Worm (Caenorhabditis elegans) whole organism, L2 larva: Measurements from ENCODE around the gene sqv-1.
"Not testable (repeated sequence)": the region's sequence is repeated elsewhere in the genome, so short reads cannot be mapped to it uniquely, and the experiment has no call there.

Experiments used
- C34F6.9 ChIP-seq: fragments of 150-350 bp; optimal IDR thresholded peaks from 2 replicates; lab custom pipeline; 2014; ENCODE audit warnings: missing biosample characterization, missing genetic modification characterization
- F13H6.1 ChIP-seq: sonication (generic microtip); optimal IDR thresholded peaks from 2 replicates; lab custom pipeline; 2016; ENCODE audit warnings: missing genetic modification characterization, missing compliant biosample characterization
- R02D3.7 ChIP-seq: fragments of 150-350 bp; optimal IDR thresholded peaks from 2 replicates; lab custom pipeline; 2014; ENCODE audit warnings: missing biosample characterization, missing genetic modification characterization
- Y55F3AM.14 ChIP-seq: fragments of 200-800 bp; sonication (Bioruptor generic); optimal IDR thresholded peaks from 2 replicates; lab custom pipeline; 2018; ENCODE audit warnings: mild to moderate bottlenecking, missing genetic modification characterization, missing compliant biosample characterization
- ZK546.5 ChIP-seq: sonication (generic microtip); optimal IDR thresholded peaks from 2 replicates; lab custom pipeline; 2017; ENCODE audit warnings: missing biosample characterization, missing genetic modification characterization
- alr-1 ChIP-seq: fragments of 150-350 bp; optimal IDR thresholded peaks from 2 replicates; lab custom pipeline; 2014; ENCODE audit warnings: missing biosample characterization, missing genetic modification characterization
- blmp-1 ChIP-seq: sonication (generic microtip); optimal IDR thresholded peaks from 2 replicates; lab custom pipeline; 2017; ENCODE audit warnings: missing genetic modification characterization, mild to moderate bottlenecking, missing compliant biosample characterization, antibody characterized with exemption, moderate library complexity; ENCODE audit not compliant: insufficient read depth
- dmd-4 ChIP-seq: sonication (generic microtip); optimal IDR thresholded peaks from 2 replicates; lab custom pipeline; 2017; ENCODE audit warnings: missing biosample characterization, missing genetic modification characterization
- egl-27 ChIP-seq: sonication (generic microtip); optimal IDR thresholded peaks from 3 replicates; lab custom pipeline; 2017; ENCODE audit warnings: missing biosample characterization, missing genetic modification reagents, missing genetic modification characterization
- elt-1 ChIP-seq: fragments of 150-350 bp; optimal IDR thresholded peaks from 2 replicates; lab custom pipeline; 2014; ENCODE audit warnings: missing biosample characterization, missing genetic modification characterization
- fos-1 ChIP-seq: fragments of 150-350 bp; optimal IDR thresholded peaks from 2 replicates; lab custom pipeline; 2014; ENCODE audit warnings: missing biosample characterization, missing genetic modification characterization
- gmeb-1 ChIP-seq: fragments of 150-350 bp; optimal IDR thresholded peaks from 2 replicates; lab custom pipeline; 2014; ENCODE audit warnings: missing biosample characterization, missing genetic modification characterization
- lin-11 ChIP-seq: fragments of 150-350 bp; sonication (generic microtip); optimal IDR thresholded peaks from 2 replicates; lab custom pipeline; 2014; ENCODE audit warnings: missing biosample characterization, missing genetic modification characterization, inconsistent platforms, mixed read lengths
- lin-13 ChIP-seq: fragments of 150-350 bp; optimal IDR thresholded peaks from 2 replicates; lab custom pipeline; 2014; ENCODE audit warnings: missing biosample characterization, missing genetic modification reagents, missing genetic modification characterization
- lin-39 ChIP-seq: fragments of 150-350 bp; optimal IDR thresholded peaks from 2 replicates; lab custom pipeline; 2014; ENCODE audit warnings: missing biosample characterization, missing genetic modification reagents, missing genetic modification characterization
- mbf-1 ChIP-seq: sonication (generic microtip); optimal IDR thresholded peaks from 2 replicates; lab custom pipeline; 2017; ENCODE audit warnings: missing biosample characterization, missing genetic modification characterization
- mdl-1 ChIP-seq, 2 experiments: fragments of 150-350 bp in 1 of 2; sonication (generic microtip) in 1 of 2; optimal IDR thresholded peaks; 2 replicates each; lab custom pipeline; 2017; ENCODE audit warnings: missing biosample characterization in 2 of 2, missing genetic modification characterization in 2 of 2
- nhr-10 ChIP-seq: sonication (generic microtip); optimal IDR thresholded peaks from 2 replicates; lab custom pipeline; 2017; ENCODE audit warnings: missing biosample characterization, missing genetic modification characterization
- nhr-11 ChIP-seq: fragments of 150-350 bp; optimal IDR thresholded peaks from 2 replicates; lab custom pipeline; 2014; ENCODE audit warnings: missing biosample characterization, missing genetic modification characterization
- nhr-12 ChIP-seq: fragments of 150-350 bp; optimal IDR thresholded peaks from 2 replicates; lab custom pipeline; 2014; ENCODE audit warnings: missing biosample characterization, missing genetic modification characterization
- nhr-129 ChIP-seq: fragments of 150-350 bp; optimal IDR thresholded peaks from 2 replicates; lab custom pipeline; 2014; ENCODE audit warnings: missing biosample characterization, missing genetic modification characterization
- nhr-21 ChIP-seq: fragments of 150-350 bp; optimal IDR thresholded peaks from 2 replicates; lab custom pipeline; 2014; ENCODE audit warnings: missing biosample characterization, missing genetic modification characterization
- nhr-23 ChIP-seq: fragments of 150-350 bp; optimal IDR thresholded peaks from 2 replicates; lab custom pipeline; 2014; ENCODE audit warnings: missing biosample characterization, missing genetic modification reagents, missing genetic modification characterization
- nhr-6 ChIP-seq: fragments of 150-350 bp; optimal IDR thresholded peaks from 2 replicates; lab custom pipeline; 2014; ENCODE audit warnings: missing biosample characterization, missing genetic modification characterization
- nhr-77 ChIP-seq: fragments of 150-350 bp; optimal IDR thresholded peaks from 2 replicates; lab custom pipeline; 2014; ENCODE audit warnings: missing biosample characterization, missing genetic modification characterization
- peb-1 ChIP-seq: fragments of 150-350 bp; optimal IDR thresholded peaks from 2 replicates; lab custom pipeline; 2014; ENCODE audit warnings: missing biosample characterization, missing genetic modification characterization
- skn-1 ChIP-seq: sonication (generic microtip); optimal IDR thresholded peaks from 2 replicates; lab custom pipeline; 2017; ENCODE audit warnings: missing biosample characterization, missing genetic modification characterization
- sma-3 ChIP-seq: sonication (generic microtip); optimal IDR thresholded peaks from 2 replicates; lab custom pipeline; 2016; ENCODE audit warnings: missing genetic modification reagents, missing genetic modification characterization, missing compliant biosample characterization
- unc-39 ChIP-seq: fragments of 150-350 bp; optimal IDR thresholded peaks from 2 replicates; lab custom pipeline; 2014; ENCODE audit warnings: missing biosample characterization, missing genetic modification characterization
- unc-62 ChIP-seq: fragments of 150-350 bp; optimal IDR thresholded peaks from 2 replicates; lab custom pipeline; 2014; ENCODE audit warnings: missing biosample characterization, missing genetic modification reagents, missing genetic modification characterization
- zag-1 ChIP-seq: fragments of 150-350 bp; optimal IDR thresholded peaks from 2 replicates; lab custom pipeline; 2014; ENCODE audit warnings: missing biosample characterization, missing genetic modification characterization
- ztf-1 ChIP-seq: fragments of 200-800 bp; sonication (Bioruptor generic); conservative IDR thresholded peaks from 2 replicates; pipeline ENCODE4 v1.3.6; 2022; ENCODE audit warnings: missing genetic modification characterization, missing compliant biosample characterization
- ztf-11 ChIP-seq: sonication (generic microtip); optimal IDR thresholded peaks from 2 replicates; lab custom pipeline; 2017; ENCODE audit warnings: missing biosample characterization, missing genetic modification characterization

Gene sqv-1

ce11 chrIV:8384737-8385136, 23.8 kb downstream of the sqv-1 start:
- TF ChIP-seq nhr-23: no peak
- no peak for TF ChIP-seq peb-1
- no peak for TF ChIP-seq C34F6.9 (tag; lab: Kevin White, UChicago)
- no peak for TF ChIP-seq nhr-129 (tag; lab: Kevin White, UChicago)
- no peak for TF ChIP-seq Y55F3AM.14 (GFP tag; lab: Kevin White, UChicago)
- no peak for TF ChIP-seq mbf-1 (tag; lab: Kevin White, UChicago)
- no peak for TF ChIP-seq alr-1
- TF ChIP-seq nhr-10: no peak
- TF ChIP-seq sma-3 (GFP tag; lab: Kevin White, UChicago): no peak
- no peak for TF ChIP-seq dmd-4 (tag; lab: Kevin White, UChicago)
- no peak for TF ChIP-seq nhr-21 (tag; lab: Kevin White, UChicago)
- TF ChIP-seq gmeb-1 (tag; lab: Kevin White, UChicago): no peak
- no peak for TF ChIP-seq unc-39 (tag; lab: Kevin White, UChicago)
- no peak for TF ChIP-seq nhr-11 (tag; lab: Kevin White, UChicago)
- TF ChIP-seq lin-13 (GFP tag; lab: Kevin White, UChicago): no peak
- TF ChIP-seq nhr-77 (tag; lab: Kevin White, UChicago): no peak
- TF ChIP-seq elt-1 (tag; lab: Kevin White, UChicago): no peak

DNA sequence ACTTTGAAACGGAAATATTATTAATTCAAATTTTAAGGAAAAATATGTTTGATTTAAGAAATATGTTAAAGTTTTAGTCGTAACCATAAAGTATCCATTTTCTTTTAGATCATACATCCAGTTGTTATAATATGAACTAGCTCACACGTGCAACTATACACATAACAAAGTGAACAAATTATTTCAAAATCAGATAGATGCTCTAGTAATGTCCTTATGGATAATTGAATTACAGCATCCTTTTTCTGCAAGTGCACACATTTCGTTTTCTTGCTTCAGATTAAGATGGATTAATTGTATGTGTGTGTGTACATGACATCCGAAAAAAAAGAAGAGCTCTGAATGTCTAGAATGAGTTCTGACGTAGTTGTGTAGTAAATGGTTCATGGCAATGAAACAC, 24.7 kb downstream of the sqv-1 start:
- TF ChIP-seq lin-11: no peak
- TF ChIP-seq R02D3.7: no peak
- no peak for TF ChIP-seq skn-1 (tag; lab: Kevin White, UChicago)
- no peak for TF ChIP-seq elt-1 (tag; lab: Kevin White, UChicago)
- TF ChIP-seq egl-27 (tag; lab: Kevin White, UChicago): no peak
- TF ChIP-seq F13H6.1 (tag; lab: Kevin White, UChicago): no peak
- TF ChIP-seq mbf-1 (tag; lab: Kevin White, UChicago): no peak
- no peak for TF ChIP-seq lin-13 (GFP tag; lab: Kevin White, UChicago)
- no peak for TF ChIP-seq fos-1
- no peak for TF ChIP-seq nhr-12

DNA sequence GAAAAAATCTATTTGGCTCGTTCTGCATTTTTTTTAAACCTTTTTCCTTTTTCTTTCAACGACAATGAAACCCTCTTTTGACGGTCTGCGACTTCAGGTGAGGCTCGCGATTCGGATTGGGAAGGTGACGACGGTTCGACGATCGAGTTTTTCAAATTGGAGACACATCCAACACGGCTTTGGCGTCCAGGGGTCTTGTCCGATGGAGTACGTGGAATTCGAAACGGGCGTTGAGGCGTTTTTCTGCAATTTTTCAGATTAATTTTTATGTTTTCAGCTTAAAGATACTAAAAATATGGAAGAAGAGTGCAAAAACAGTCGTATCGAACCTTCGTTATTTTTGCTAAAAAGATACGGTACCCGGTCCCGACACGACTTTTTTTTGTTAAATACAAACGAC, 28.2 kb downstream of the sqv-1 start, which contains the start of gene D2096.10:
Gene D2096.10, minus strand, starts transcription at position 101 of the 400 bp plus-strand sequence.
- not testable (repeated sequence) for TF ChIP-seq lin-39, mbf-1, C34F6.9 (tag; lab: Kevin White, UChicago)
- TF ChIP-seq, all 48 proteins: peak for 0; not testable (repeated sequence) for 48

DNA sequence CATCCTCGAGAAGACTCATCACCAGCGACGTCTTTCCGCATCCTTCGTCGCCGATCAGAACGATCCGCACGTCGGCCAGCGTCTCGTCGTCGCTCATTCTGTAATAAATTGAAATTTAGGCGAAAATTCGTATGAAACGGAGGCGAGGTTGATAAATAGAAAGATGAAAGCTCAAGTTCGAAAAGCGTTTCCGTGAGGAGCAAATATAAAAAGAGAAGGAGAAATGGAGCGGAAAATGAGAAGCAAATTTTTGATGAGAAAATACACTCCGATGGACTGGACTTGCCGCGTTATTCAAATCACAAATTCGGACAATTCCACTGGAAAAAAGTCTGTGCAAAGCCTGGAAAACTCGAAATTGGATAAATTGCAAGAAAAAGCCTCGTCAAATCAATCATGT, 33.2 kb downstream of the sqv-1 start, which contains the start of gene D2096.11:
Gene D2096.11, minus strand, starts transcription at position 101 of the 400 bp plus-strand sequence.
- no peak for TF ChIP-seq gmeb-1 (tag; lab: Kevin White, UChicago)
- no peak for TF ChIP-seq mdl-1 (tag; optimal IDR thresholded peaks at IDR 0.05; lab: Kevin White, UChicago)
- no peak for TF ChIP-seq sma-3 (GFP tag; lab: Kevin White, UChicago)
- TF ChIP-seq nhr-6: no peak
- TF ChIP-seq lin-39 (tag; lab: Kevin White, UChicago): no peak
- TF ChIP-seq elt-1 (tag; lab: Kevin White, UChicago): no peak
- no peak for TF ChIP-seq blmp-1 (tag; lab: Kevin White, UChicago)
- TF ChIP-seq lin-13 (GFP tag; lab: Kevin White, UChicago): no peak
- no peak for TF ChIP-seq ZK546.5
- no peak for TF ChIP-seq R02D3.7
- TF ChIP-seq nhr-11 (tag; lab: Kevin White, UChicago): no peak
- no peak for TF ChIP-seq zag-1 (tag; lab: Kevin White, UChicago)
- no peak for TF ChIP-seq Y55F3AM.14 (GFP tag; lab: Kevin White, UChicago)
- no peak for TF ChIP-seq ztf-11 (tag; lab: Kevin White, UChicago)
- TF ChIP-seq skn-1 (tag; lab: Kevin White, UChicago): no peak
- no peak for TF ChIP-seq unc-62 (GFP tag; lab: Kevin White, UChicago)

DNA sequence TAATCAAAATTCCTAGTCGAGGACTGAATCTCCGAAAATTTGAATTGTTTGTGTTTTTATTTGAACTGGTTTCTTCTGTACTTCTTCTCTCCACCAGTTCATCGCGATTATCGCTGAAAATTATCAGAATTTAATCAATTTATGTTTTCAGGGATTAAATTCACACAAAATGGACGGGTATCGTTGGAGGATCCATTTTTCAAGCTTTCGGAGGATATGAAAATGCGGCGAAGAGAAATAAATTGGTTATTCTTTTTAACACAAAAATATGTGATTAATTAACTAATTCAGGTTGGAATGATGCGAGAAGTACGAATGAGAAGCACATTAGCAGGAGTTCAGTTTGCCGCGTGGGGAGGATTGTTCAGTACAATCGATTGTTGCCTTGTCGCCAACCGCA, 35.4 kb downstream of the sqv-1 start, which contains the start of gene timm-17B.2:
Gene timm-17B.2, plus strand, starts transcription at position 301 of the 400 bp plus-strand sequence.
- TF ChIP-seq ztf-1: no peak
- no peak for TF ChIP-seq unc-62 (GFP tag; lab: Kevin White, UChicago)
- TF ChIP-seq nhr-77 (tag; lab: Kevin White, UChicago): no peak
- no peak for TF ChIP-seq ztf-11 (tag; lab: Kevin White, UChicago)
- TF ChIP-seq fos-1: no peak
- TF ChIP-seq F13H6.1 (tag; lab: Kevin White, UChicago): no peak
